Fruit fly (Drosophila melanogaster): ENCODE results near the gene CG1578.
A peak's percentile ranks its signal among the peaks of the same experiment; 100 is the strongest.

The CG1578 gene

DNA sequence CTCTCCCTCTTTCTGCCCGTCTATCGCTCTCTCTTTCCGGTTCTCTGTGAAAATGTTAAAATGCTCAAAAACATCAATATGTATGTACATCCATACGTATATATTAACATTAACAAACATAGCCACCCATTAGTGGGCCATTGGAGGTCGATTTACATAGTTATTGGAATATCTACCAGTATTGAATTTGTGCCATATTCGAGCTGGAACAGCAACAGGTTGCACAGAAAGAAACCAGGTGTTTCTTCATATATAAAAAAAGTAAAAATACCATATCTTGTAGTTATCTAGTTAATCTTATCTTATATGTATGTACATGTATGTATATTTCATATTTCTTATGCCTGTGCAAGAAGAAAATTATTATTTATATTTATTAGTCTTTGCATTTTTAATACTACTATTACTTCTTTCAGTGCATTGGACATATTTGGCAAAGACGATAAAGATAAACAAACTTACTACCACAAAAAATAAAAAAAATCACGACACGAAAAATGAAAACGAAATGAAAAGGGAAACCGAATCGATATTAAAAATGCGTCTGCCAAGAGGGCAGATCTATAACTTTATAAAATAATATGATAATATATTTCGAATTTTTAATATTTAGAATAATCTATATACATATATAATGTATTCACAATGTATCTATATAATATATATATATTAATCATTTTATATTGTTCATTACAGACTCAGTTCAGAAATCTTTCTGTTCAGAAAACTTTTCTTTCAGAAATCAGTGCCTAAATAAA is 32.3 kb upstream of the CG1578 start (continued):
- TF ChIP-seq CG1792 (GFP tag; optimal IDR thresholded peaks at IDR 0.05) (no peak), Mrtf (GFP tag; IDR thresholded peaks at IDR 0.05) (no peak), CG1024 (GFP tag; IDR thresholded peaks at IDR 0.05) (0 out of 2 replicates have a peak, but pooled peaks have one; percentile 17), MBD-R2 (GFP tag; IDR thresholded peaks at IDR 0.05) (no peak), CG13775 (GFP tag; optimal IDR thresholded peaks at IDR 0.05) (no peak), gro (GFP tag; optimal IDR thresholded peaks at IDR 0.05) (no peak), CG11695 (GFP tag; IDR thresholded peaks at IDR 0.05) (0 out of 3 replicates have a peak, but pooled peaks have one; percentile 19), gce (GFP tag; IDR thresholded peaks at IDR 0.05) (no peak), cato (GFP tag; optimal IDR thresholded peaks at IDR 0.05; ENCODE audit: borderline replicate concordance) (no peak), YL-1 (GFP tag; optimal IDR thresholded peaks at IDR 0.05) (no peak), D (optimal IDR thresholded peaks at IDR 0.05) (no peak), D (GFP tag; optimal IDR thresholded peaks at IDR 0.05) (no peak), scrt (GFP tag; optimal IDR thresholded peaks at IDR 0.05) (peak; percentile 31), CG6654 (GFP tag; optimal IDR thresholded peaks at IDR 0.05) (no peak), CG14050 (GFP tag; IDR thresholded peaks at IDR 0.05) (peak; percentile 35; the same call in 1 of the 3 replicates), CG4328 (GFP tag; optimal IDR thresholded peaks at IDR 0.05) (no peak), CG7556 (GFP tag; optimal IDR thresholded peaks at IDR 0.05) (peak; percentile 30), ara (GFP tag; IDR thresholded peaks at IDR 0.05) (no peak), dimm (GFP tag; IDR thresholded peaks at IDR 0.05) (no peak), CG5180 (GFP tag; optimal IDR thresholded peaks at IDR 0.05) (peak; percentile 2), cad (GFP tag; optimal IDR thresholded peaks at IDR 0.05) (no peak), slp2 (GFP tag; optimal IDR thresholded peaks at IDR 0.05) (no peak), gsb (GFP tag; IDR thresholded peaks at IDR 0.05) (no peak), CG2889 (GFP tag; IDR thresholded peaks at IDR 0.05) (no peak), CG12391 (tag; optimal IDR thresholded peaks at IDR 0.05) (peak; percentile 49), insv (GFP tag; optimal IDR thresholded peaks at IDR 0.05) (no peak), CG12104 (GFP tag; optimal IDR thresholded peaks at IDR 0.05) (no peak), prd (optimal IDR thresholded peaks at IDR 0.05) (no peak), prd (GFP tag; IDR thresholded peaks at IDR 0.05) (peak; percentile 38; the same call in 2 of the 3 replicates), sob (GFP tag; IDR thresholded peaks at IDR 0.05) (peak; percentile 41; the same call in 1 of the 2 replicates), CG3838 (GFP tag; optimal IDR thresholded peaks at IDR 0.05) (no peak), CG14860 (GFP tag; IDR thresholded peaks at IDR 0.05; ENCODE audit: partially characterized antibody) (no peak), Jarid2 (GFP tag; optimal IDR thresholded peaks at IDR 0.05) (no peak), Dp (GFP tag; optimal IDR thresholded peaks at IDR 0.05) (no peak), hb (GFP tag; IDR thresholded peaks at IDR 0.05; ENCODE audit: partially characterized antibody) (no peak), CG12942 (GFP tag; optimal IDR thresholded peaks at IDR 0.05) (no peak), ewg (GFP tag; optimal IDR thresholded peaks at IDR 0.05) (peak; percentile 14), ATbp (GFP tag; optimal IDR thresholded peaks at IDR 0.05) (peak; percentile 45), CG9932 (GFP tag; IDR thresholded peaks at IDR 0.05) (peak; percentile 37), oc (tag; optimal IDR thresholded peaks at IDR 0.05) (peak; percentile 41), B-H2 (GFP tag; optimal IDR thresholded peaks at IDR 0.05) (no peak), dati (GFP tag; IDR thresholded peaks at IDR 0.05) (no peak), Dad (GFP tag; optimal IDR thresholded peaks at IDR 0.05) (no peak), CG34422 (GFP tag; IDR thresholded peaks at IDR 0.05) (no peak; the same call in 2 of the 3 replicates), ab (GFP tag; optimal IDR thresholded peaks at IDR 0.05) (no peak), CG11085 (GFP tag; IDR thresholded peaks at IDR 0.05) (no peak), CG16815 (GFP tag; optimal IDR thresholded peaks at IDR 0.05) (no peak), Hand (GFP tag; optimal IDR thresholded peaks at IDR 0.05) (no peak), sens (GFP tag) (peak; percentile 18), CG10209 (GFP tag; optimal IDR thresholded peaks at IDR 0.05) (peak; percentile 41), CG12155 (GFP tag; optimal IDR thresholded peaks at IDR 0.05) (no peak)

All from whole organism, embryonic.